Worm (Caenorhabditis elegans) whole organism, late embryonic: ENCODE results near the gene Y38H6C.8.

Experiments
- ceh-6 ChIP-seq: fragments of 200-800 bp; sonication (Bioruptor generic); optimal IDR thresholded peaks from 2 replicates; lab custom pipeline; 2018; ENCODE audit warnings: mild to moderate bottlenecking, missing genetic modification characterization, missing compliant biosample characterization
- ceh-9 ChIP-seq: sonication (generic microtip); optimal IDR thresholded peaks from 2 replicates; lab custom pipeline; 2016; ENCODE audit warnings: mild to moderate bottlenecking, missing genetic modification characterization, inconsistent platforms, missing compliant biosample characterization

- TF ChIP-seq ceh-6 (GFP tag; lab: Kevin White, UChicago) (no peak), ceh-9 (tag; lab: Kevin White, UChicago) (no peak)
Observed at ce11 chrV:20464778-20465177, 49.0 kb upstream of the Y38H6C.8 start.
